Fruit fly (Drosophila melanogaster): ENCODE measurements around the gene CG9016.

Gene CG9016

DNA sequence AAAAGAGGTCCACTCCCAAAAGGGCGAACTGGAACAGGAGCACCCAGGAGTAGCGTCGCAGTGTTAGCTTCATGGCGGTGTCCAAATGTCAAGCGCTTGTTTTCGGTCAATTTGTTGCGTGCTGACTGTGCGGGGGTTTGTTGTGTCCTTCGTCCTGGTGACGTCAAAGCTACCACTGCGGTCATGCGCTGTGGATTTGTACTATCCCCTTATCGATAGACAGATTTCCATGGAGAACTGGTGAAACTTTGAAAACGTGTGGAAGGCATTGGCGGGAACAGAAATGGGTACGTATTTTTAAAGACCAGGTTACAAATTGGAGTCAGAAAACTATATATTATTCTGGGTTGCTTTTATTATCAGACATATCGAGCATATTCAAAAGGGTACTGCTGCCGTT is 32.7 kb upstream of the CG9016 start, which contains the start of gene CG13999:
TSS of gene CG13999 (minus strand) at position 314 of the 400 bp plus-strand sequence.
- TF ChIP-seq noc (tag; optimal IDR thresholded peaks at IDR 0.05): no peak

DNA sequence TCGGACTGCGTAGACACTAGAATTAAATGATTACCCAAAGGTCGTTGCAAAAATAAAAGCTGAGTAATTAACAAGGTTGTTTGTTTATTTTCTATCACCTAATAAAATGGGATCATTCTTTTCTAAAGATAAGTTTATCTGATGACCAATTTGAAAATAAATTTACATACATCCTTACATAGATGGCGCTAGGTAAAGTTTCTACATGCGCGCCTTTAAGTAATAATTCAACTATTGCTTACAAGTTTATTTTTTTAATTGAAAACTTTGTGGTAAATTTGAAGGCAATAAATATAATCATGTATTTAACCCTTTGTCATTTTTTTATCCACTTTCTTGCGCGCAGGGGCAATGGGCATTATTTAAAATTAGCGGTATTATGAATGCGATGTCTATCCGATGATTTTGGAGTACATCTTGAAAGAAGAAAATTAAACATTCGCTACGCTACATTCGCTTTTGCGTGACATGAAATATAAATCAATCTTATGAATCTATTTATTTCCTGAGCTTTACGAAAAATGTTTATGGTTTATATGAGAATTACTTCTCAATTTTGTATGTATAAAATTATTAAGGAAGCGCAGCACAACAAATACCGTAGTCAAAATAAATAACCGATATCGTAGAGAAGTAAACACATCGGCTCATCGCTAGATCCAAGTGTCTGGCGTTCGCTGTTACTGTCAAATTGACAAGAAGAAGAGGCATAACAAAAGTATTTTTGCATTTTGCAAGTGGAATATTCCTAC is 25.5 kb upstream of the CG9016 start, which contains the start of gene CG9044:
TSS of gene CG9044 (plus strand) at position 676 of the 752 bp plus-strand sequence.
- TF ChIP-seq noc (tag; optimal IDR thresholded peaks at IDR 0.05): no peak

DNA sequence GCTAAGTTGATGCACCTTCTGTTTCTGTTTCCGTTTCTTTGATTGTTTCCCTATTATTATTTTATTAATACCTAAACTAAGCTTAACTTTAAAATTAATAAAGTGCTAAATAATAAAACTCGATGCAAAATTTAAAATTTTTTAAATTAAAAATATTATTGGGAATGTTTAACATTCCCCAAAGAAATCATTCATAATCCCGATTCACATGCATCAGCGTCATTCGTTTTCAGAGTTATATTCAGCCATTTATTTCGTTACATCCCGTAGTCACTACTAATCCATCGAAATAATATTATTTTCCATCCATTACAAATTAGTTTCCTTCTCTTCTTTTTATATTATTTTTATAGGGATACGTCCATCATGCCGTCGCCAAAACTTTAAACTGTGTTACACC is 24.1 kb upstream of the CG9016 start:
- no peak for TF ChIP-seq noc (tag; optimal IDR thresholded peaks at IDR 0.05)

DNA sequence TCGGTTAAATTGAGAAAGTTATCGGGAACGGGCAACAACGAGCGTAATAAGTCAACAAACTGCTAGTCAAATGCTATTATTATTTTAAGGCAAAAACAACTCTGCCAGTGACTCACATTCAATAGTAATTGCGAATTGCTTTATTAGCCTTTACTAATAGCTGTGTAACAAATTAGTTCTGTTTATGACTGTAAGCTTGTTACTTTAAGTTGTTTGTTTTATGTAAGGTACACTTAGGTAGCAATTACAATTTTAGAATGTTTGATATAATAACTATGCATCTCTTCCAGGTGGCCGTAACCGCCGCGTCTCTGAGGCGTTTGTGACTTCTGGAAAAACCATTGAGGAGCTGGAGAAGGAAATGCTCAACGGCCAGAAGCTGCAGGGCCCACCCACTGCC is 23.3 kb upstream of the CG9016 start:
- no peak for TF ChIP-seq noc (tag; optimal IDR thresholded peaks at IDR 0.05)

DNA sequence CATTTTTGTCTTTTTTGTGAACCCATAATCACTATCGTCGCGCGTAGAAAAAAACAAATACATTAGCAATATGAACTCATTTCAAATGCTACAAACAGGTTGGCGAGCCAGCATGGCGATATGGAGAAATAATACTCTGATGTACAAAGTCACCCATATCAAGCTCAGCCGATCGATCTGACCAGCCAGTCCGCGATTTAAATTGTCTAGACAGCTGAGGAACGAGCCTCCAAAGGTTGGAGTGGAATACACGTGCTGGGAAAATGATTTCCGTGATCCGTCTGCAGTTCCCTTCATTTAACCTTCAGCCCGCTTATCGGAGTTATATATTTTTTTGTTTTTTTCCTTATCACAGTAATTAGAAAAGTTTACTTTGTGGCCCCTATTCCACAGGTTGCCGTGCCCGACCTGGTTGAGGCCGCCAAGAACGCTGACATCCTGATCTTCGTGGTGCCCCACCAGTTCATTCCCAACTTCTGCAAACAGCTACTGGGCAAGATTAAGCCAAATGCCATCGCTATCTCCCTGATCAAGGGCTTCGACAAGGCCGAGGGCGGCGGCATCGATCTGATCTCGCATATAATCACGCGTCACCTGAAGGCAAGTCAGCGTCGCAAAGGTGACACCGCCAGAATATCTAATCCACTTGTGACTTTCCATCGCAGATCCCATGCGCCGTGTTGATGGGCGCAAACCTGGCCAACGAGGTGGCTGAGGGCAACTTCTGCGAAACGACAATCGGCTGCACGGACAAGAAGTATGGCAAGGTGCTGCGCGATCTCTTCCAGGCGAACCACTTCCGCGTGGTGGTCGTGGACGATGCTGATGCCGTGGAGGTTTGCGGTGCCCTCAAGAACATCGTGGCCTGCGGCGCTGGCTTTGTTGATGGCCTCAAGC is 22.4 kb upstream of the CG9016 start:
- TF ChIP-seq noc (tag; optimal IDR thresholded peaks at IDR 0.05): no peak

DNA sequence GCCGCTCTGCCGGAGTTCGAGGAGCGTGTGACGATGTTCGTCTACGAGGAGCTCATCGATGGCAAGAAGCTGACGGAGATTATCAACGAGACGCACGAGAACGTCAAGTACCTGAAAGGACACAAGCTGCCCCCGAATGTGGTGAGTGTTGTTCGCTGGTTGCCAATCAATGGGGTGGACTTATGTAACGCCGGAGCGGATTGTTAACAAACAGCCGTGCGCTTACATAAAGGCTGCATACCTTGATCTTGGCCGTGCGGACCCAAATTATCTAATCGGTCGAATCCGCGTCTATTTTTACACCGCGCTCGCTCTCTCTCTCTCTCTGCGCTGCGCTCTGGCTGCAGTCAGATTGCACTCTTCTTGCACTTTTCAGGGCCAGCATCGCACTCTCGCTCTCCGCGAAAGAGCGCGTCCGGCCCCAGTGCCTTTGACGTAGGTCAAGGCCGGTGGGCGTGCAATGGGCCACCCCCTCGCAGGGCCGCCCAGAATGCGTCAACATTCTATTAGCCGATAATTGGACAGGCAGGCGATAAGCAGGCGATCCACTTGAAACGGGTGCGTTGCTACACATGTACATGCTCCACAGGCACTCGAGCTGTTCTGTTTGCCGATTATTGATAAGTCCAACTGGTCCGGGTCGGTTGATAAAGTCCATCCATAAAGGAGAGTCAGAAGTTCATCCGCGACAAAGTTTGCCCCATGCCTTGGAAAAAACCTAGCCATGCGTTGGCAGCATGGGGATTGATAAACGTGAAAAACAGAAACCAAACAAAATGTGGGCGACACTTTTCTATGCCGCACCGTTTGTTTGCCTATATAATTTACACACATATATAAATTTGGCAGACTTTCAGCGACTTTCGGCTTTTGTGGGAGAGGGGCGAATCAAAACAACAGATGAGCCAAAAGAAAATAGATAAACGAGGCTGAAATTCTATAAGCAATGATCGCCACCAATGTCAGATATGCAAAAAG is 21.1 kb upstream of the CG9016 start:
- TF ChIP-seq noc (tag; optimal IDR thresholded peaks at IDR 0.05): no peak

DNA sequence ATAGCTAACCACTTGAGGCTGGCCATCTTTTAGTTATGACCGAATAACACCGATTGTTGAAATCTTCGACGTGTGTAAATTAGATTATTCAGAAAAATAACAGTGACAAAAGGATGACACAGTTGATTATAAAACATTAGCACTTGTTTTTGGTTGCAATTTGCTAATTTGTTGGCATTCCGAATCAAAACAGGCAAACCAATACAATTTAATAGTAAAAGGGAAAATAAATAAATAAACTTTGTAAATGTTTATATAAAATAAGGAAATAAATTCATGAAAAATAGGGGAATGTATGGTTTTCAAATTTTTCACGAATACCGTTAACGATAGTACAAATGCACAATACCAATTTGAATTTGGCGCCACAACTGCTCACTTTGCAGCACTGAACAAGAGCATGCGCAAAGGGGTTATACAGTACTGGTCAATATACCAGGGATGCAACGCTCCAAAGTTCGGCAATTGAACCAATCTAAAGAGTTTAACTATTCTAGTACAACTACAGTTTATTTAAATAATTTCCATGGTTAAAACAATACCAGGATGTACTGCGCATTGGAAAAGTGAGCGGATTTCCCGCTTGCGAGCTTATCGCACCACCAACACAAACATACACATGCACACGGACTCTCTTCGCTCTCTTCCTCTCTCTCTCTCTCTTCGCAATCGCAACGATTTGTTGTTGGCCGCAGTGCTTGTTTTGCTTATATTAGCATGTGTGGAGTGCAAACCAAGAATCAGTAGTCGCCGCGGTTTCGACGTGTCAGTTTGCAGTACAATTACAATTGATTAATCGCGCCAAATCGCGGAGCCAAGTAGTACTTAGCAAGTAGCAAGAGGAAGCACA is 20.0 kb upstream of the CG9016 start, which contains the start of the genes Sfp26Ad and Gpdh1:
TSS of gene Sfp26Ad (minus strand) at position 76 of the 850 bp plus-strand sequence.
TSS of gene Gpdh1 (plus strand) at position 415 of the 850 bp plus-strand sequence.
- peak; percentile 77 for TF ChIP-seq noc (tag; optimal IDR thresholded peaks at IDR 0.05)

DNA sequence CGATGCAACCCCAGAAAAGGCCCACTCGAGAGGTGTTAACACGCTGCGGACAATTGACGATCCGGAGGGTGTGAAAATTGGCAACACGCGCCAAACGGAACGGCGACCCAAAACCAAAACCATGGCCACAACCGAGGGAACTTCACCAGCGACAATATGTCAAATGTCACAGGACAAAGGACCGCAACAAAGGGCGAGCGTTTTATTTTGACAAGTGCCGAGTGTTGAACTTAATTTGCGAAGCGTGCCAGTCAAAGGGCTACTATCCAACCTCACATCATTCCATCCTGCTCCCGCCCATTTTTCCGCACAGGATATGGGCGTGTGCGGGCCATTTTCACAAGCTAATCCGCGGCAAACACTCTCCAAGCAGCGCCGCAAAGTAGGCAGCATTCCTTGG is 3.9 kb upstream of the CG9016 start:
- no peak for TF ChIP-seq noc (tag; optimal IDR thresholded peaks at IDR 0.05)

DNA sequence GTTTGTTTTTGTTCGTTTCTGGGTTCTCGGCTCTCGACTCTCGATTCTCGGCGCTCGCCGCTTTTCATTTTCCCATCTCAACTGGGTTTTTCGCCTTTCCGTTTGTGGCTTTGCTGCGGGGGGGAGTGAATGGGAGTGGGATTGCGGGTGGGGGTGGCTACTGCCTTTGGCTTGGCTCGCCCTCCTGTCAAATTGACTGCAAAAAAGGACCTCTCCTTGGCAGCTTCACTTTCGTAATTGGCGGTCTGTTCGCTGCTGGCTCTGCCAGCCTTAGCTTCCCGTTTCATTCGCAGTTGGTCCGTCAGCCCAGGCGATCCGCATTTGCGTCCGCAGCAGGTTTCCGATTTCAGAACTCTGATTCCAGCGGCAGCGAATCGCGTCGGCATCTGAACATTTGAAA is 2.2 kb upstream of the CG9016 start, which contains the start of gene dsf:
TSS of gene dsf (plus strand) at position 301 of the 400 bp plus-strand sequence.
- no peak for TF ChIP-seq noc (tag; optimal IDR thresholded peaks at IDR 0.05)

DNA sequence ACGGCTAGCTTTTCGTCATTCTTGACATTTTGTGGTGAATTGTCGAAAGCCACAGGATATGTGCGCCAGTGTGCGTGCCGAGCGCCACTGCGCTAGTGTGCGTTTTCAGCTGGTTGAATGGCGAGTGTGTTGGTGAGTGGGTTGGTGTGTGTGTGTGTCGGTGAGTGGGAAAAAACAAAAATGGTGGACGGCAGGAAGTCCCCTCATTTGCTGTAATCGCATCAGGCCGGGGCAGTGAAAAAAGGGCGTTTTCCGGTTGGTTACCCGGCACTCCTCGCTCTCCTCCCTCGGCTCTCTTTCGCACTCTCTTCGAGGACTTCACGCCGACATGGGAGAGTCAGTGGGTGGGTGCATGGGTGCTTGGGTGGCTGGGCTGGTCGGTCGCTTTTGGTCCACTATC is 1.7 kb upstream of the CG9016 start:
- no peak for TF ChIP-seq noc (tag; optimal IDR thresholded peaks at IDR 0.05)

DNA sequence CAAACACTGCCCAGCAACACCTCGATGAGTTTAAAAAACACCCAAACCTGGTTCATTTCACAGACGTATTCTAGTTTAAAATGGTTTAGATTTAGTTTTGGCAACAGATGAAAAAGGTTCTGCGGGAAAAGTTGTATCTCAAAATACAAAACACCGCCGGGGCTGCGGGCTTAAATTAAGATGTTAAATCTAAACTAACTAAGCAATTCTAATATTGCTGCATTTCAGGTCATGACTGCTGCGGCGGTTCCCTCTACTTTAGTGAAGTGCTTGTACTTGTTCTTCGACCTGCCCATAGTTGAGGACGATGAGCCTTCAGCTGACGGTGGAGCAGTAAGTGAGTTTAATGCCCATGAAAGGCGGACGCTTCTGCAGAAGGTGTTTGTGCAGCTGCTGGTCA is 13.3 kb downstream of the CG9016 start, which contains the start of gene CG14000:
TSS of gene CG14000 (minus strand) at position 101 of the 400 bp plus-strand sequence.
- TF ChIP-seq noc (tag; optimal IDR thresholded peaks at IDR 0.05): no peak

DNA sequence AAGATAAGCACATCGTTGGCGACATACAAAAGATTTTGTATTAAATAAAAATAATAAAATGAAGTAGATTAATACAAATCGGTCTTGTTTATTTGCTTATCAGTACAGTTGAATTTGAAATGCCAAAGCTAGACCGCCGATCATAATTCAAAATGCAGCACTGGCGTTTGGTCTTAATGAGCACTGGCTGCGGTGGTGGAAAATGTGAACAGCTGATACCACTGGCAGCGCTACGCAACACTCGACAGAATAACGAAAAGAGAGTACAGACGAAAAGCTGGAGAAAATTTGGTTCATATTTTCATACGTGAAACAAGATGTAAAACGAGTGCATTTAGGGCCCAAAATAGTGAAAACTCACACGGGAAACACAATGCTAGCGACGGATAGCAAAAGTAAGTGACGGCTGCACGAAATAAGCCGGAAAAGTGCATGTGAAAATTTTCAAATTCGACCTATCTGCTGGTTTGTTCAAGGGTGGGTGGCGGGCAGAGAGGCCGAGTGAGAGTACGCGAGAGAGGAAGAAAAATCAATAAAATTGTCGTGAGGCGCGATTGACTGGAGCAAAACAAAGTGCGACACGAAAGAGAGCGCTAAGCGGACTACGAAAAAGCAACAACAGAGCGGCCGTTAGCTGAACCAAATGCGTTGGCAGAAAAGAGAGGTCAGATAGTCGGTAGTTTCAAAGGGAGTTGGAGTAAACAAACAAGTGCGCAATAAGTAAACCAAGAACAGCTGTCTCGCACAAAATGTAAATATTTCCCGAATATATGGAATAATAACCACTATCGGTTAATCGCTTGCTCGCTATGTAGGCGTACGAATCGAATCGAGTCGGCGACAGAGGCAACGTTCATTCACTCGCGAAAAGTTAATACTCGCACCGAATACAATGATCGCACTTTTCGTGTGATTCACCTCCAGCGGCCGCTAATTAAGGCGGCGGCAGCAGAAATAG is 16.3 kb downstream of the CG9016 start, which contains the start of gene bchs:
TSS of gene bchs (plus strand) at position 277 of the 958 bp plus-strand sequence.
- peak; percentile 18 for TF ChIP-seq noc (tag; optimal IDR thresholded peaks at IDR 0.05)

DNA sequence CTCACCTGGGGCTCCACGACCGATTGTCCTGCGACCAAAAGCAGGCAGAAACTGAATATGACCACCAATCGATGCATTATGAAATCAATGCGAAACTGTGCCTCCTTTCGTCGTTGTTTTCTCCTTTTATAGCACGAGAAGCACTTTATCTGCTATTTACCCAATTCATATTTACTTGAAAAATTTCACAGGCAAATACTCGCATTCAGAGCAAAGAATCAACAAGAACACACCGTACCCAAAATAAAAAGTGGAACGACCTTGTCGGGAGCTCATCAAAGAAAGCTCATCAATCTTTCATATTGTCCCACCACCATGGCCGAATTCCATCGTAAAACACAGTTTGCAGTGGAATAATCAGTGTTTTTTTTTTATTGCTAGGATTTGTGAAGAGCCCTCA is 18.9 kb downstream of the CG9016 start, which contains the start of gene CG9021:
TSS of gene CG9021 (minus strand) at position 105 of the 400 bp plus-strand sequence.
- no peak for TF ChIP-seq noc (tag; optimal IDR thresholded peaks at IDR 0.05)
